Worm (Caenorhabditis elegans) whole organism, L4 larva: ENCODE results near the gene T04C12.9.

Source experiments
- F10B5.3 ChIP-seq: sonication (generic microtip); optimal IDR thresholded peaks from 2 replicates; lab custom pipeline; 2016; ENCODE audit warnings: mild to moderate bottlenecking, missing genetic modification characterization, missing compliant biosample characterization
- F37D6.2 ChIP-seq: sonication (generic microtip); optimal IDR thresholded peaks from 2 replicates; lab custom pipeline; 2016; ENCODE audit warnings: mild to moderate bottlenecking, missing genetic modification characterization, missing compliant biosample characterization
- F44E2.7 ChIP-seq: fragments of 200-800 bp; sonication (Bioruptor generic); IDR thresholded peaks from 2 replicates; pipeline ENCODE4 v2.1.2; 2022; ENCODE audit warnings: missing genetic modification characterization, missing compliant biosample characterization
- T20F7.1 ChIP-seq: fragments of 200-800 bp; sonication (Bioruptor generic); optimal IDR thresholded peaks from 2 replicates; lab custom pipeline; 2018; ENCODE audit warnings: mild to moderate bottlenecking, missing genetic modification characterization, missing compliant biosample characterization
- Y75B8A.6 ChIP-seq: fragments of 200-800 bp; sonication (Bioruptor generic); IDR thresholded peaks from 2 replicates; pipeline ENCODE4 v1.3.6; 2022; ENCODE audit warnings: missing genetic modification reagents, missing genetic modification characterization, missing compliant biosample characterization
- ZK337.2 ChIP-seq: fragments of 200-800 bp; sonication (Bioruptor generic); IDR thresholded peaks from 2 replicates; pipeline ENCODE4 v1.3.6; 2022; ENCODE audit warnings: missing genetic modification reagents, missing genetic modification characterization, missing compliant biosample characterization
- ZK546.5 ChIP-seq, 2 experiments: sonication (generic microtip); optimal IDR thresholded peaks; 2 replicates each; lab custom pipeline; 2017; ENCODE audit warnings: missing biosample characterization in 2 of 2, missing genetic modification characterization in 2 of 2
- aha-1 ChIP-seq: fragments of 150-350 bp; peaks from one replicate; lab custom pipeline; 2014; ENCODE audit warnings: missing biosample characterization, missing genetic modification characterization
- ama-1 ChIP-seq: fragments of 150-350 bp; optimal IDR thresholded peaks from 2 replicates; lab custom pipeline; 2014; ENCODE audit warnings: inconsistent platforms, mixed read lengths
- ceh-20 ChIP-seq: fragments of 200-800 bp; sonication (Bioruptor generic); IDR thresholded peaks from 2 replicates; pipeline ENCODE4 v1.3.6; 2022; ENCODE audit warnings: missing genetic modification reagents, missing genetic modification characterization, missing compliant biosample characterization
- ceh-62 ChIP-seq: sonication (generic microtip); optimal IDR thresholded peaks from 2 replicates; lab custom pipeline; 2017; ENCODE audit warnings: missing biosample characterization, missing genetic modification characterization
- ctbp-1 ChIP-seq: fragments of 200-800 bp; sonication (Bioruptor generic); IDR thresholded peaks from 2 replicates; pipeline ENCODE4 v1.3.6; 2022; ENCODE audit warnings: missing genetic modification reagents, missing genetic modification characterization, missing compliant biosample characterization
- daf-12 ChIP-seq: fragments of 150-350 bp; optimal IDR thresholded peaks from 2 replicates; lab custom pipeline; 2014; ENCODE audit warnings: missing biosample characterization, missing genetic modification reagents, missing genetic modification characterization
- daf-19 ChIP-seq: fragments of 200-800 bp; sonication (Bioruptor generic); conservative IDR thresholded peaks from 2 replicates; pipeline ENCODE4 v1.3.6; 2022; ENCODE audit warnings: missing genetic modification characterization, missing compliant biosample characterization
- dmd-8 ChIP-seq: fragments of 200-800 bp; sonication (Bioruptor generic); IDR thresholded peaks from 2 replicates; pipeline ENCODE4 v1.3.6; 2022; ENCODE audit warnings: missing genetic modification characterization, missing compliant biosample characterization
- dmd-9 ChIP-seq: fragments of 200-800 bp; sonication (Bioruptor generic); IDR thresholded peaks from 2 replicates; pipeline ENCODE4 v1.3.6; 2022; ENCODE audit warnings: missing genetic modification reagents, missing genetic modification characterization, missing compliant biosample characterization
- dve-1 ChIP-seq: sonication (generic microtip); optimal IDR thresholded peaks from 2 replicates; lab custom pipeline; 2017; ENCODE audit warnings: antibody characterized with exemption, mild to moderate bottlenecking, missing genetic modification characterization, missing compliant biosample characterization; ENCODE audit not compliant: insufficient read depth
- egl-43 ChIP-seq: fragments of 200-800 bp; sonication (Bioruptor generic); IDR thresholded peaks from 2 replicates; pipeline ENCODE4 v1.3.6; 2022; ENCODE audit warnings: missing genetic modification reagents, missing genetic modification characterization, missing compliant biosample characterization
- fos-1 ChIP-seq: fragments of 150-350 bp; optimal IDR thresholded peaks from 2 replicates; lab custom pipeline; 2014; ENCODE audit warnings: missing biosample characterization, missing genetic modification characterization
- gei-8 ChIP-seq: fragments of 200-800 bp; sonication (Bioruptor generic); optimal IDR thresholded peaks from 2 replicates; lab custom pipeline; 2018; ENCODE audit warnings: mild to moderate bottlenecking, missing genetic modification characterization, missing compliant biosample characterization
- hlh-11 ChIP-seq: fragments of 200-800 bp; sonication (Bioruptor generic); optimal IDR thresholded peaks from 2 replicates; lab custom pipeline; 2018; ENCODE audit warnings: mild to moderate bottlenecking, missing genetic modification characterization, missing compliant biosample characterization
- hlh-30 ChIP-seq: sonication (generic microtip); optimal IDR thresholded peaks from 2 replicates; lab custom pipeline; 2017; ENCODE audit warnings: antibody characterized with exemption, mild to moderate bottlenecking, missing genetic modification characterization, missing compliant biosample characterization; ENCODE audit not compliant: insufficient read depth
- lim-7 ChIP-seq: fragments of 200-800 bp; sonication (Bioruptor generic); IDR thresholded peaks from 2 replicates; pipeline ENCODE4 v1.3.6; 2022; ENCODE audit warnings: missing genetic modification characterization, missing compliant biosample characterization
- lin-13 ChIP-seq: fragments of 150-350 bp; optimal IDR thresholded peaks from 2 replicates; lab custom pipeline; 2014; ENCODE audit warnings: missing biosample characterization, missing genetic modification reagents, missing genetic modification characterization
- lin-15B ChIP-seq: fragments of 150-350 bp; sonication (generic microtip); optimal IDR thresholded peaks from 3 replicates; lab custom pipeline; 2014; ENCODE audit warnings: missing biosample characterization, missing genetic modification characterization
- lin-38 ChIP-seq: fragments of 200-800 bp; sonication (Bioruptor generic); IDR thresholded peaks from 2 replicates; pipeline ENCODE4 v1.3.6; 2022; ENCODE audit warnings: missing genetic modification reagents, missing genetic modification characterization, missing compliant biosample characterization
- lin-39 ChIP-seq: fragments of 150-350 bp; optimal IDR thresholded peaks from 2 replicates; lab custom pipeline; 2014; ENCODE audit warnings: missing biosample characterization, missing genetic modification reagents, missing genetic modification characterization
- lir-3 ChIP-seq: sonication (generic microtip); optimal IDR thresholded peaks from 2 replicates; lab custom pipeline; 2016; ENCODE audit warnings: mild to moderate bottlenecking, missing genetic modification characterization, missing compliant biosample characterization
- madf-5 ChIP-seq, 2 experiments: fragments of 200-800 bp; sonication (Bioruptor generic); IDR thresholded peaks; 2 replicates each; pipeline ENCODE4 v1.3.6; 2022; ENCODE audit warnings: missing compliant biosample characterization in 2 of 2, missing genetic modification characterization in 2 of 2
- mdl-1 ChIP-seq, 2 experiments: fragments of 150-350 bp in 1 of 2; sonication (generic microtip) in 1 of 2; optimal IDR thresholded peaks; 2 replicates each; lab custom pipeline; 2014 to 2017; ENCODE audit warnings: missing biosample characterization in 2 of 2, missing genetic modification characterization in 2 of 2
- mdt-29 ChIP-seq: fragments of 200-800 bp; sonication (Bioruptor generic); IDR thresholded peaks from 2 replicates; pipeline ENCODE4 v1.3.6; 2022; ENCODE audit warnings: missing genetic modification reagents, missing genetic modification characterization, missing compliant biosample characterization
- mep-1 ChIP-seq: fragments of 150-350 bp; sonication (generic microtip); optimal IDR thresholded peaks from 3 replicates; lab custom pipeline; 2014; ENCODE audit warnings: missing biosample characterization, missing genetic modification characterization
- mxl-2 ChIP-seq: fragments of 200-800 bp; sonication (Bioruptor generic); conservative IDR thresholded peaks from 2 replicates; pipeline ENCODE4 v1.3.6; 2022; ENCODE audit warnings: missing genetic modification reagents, missing genetic modification characterization, missing compliant biosample characterization
- nhr-10 ChIP-seq: fragments of 150-350 bp; optimal IDR thresholded peaks from 2 replicates; lab custom pipeline; 2014; ENCODE audit warnings: missing biosample characterization, missing genetic modification characterization
- nhr-102 ChIP-seq: sonication (generic microtip); optimal IDR thresholded peaks from 2 replicates; lab custom pipeline; 2016; ENCODE audit warnings: mild to moderate bottlenecking, missing genetic modification characterization, moderate library complexity, missing compliant biosample characterization
- nhr-25 ChIP-seq: sonication (generic microtip); optimal IDR thresholded peaks from 2 replicates; lab custom pipeline; 2017; ENCODE audit warnings: missing genetic modification characterization, mild to moderate bottlenecking, missing compliant biosample characterization, antibody characterized with exemption, moderate library complexity, borderline replicate concordance; ENCODE audit not compliant: insufficient read depth
- nhr-28 ChIP-seq: fragments of 150-350 bp; optimal IDR thresholded peaks from 2 replicates; lab custom pipeline; 2014; ENCODE audit warnings: missing biosample characterization, missing genetic modification characterization
- nhr-42 ChIP-seq: fragments of 200-800 bp; sonication (Bioruptor generic); IDR thresholded peaks from 2 replicates; pipeline ENCODE4 v1.3.6; 2022; ENCODE audit warnings: missing genetic modification characterization, missing compliant biosample characterization
- nhr-76 ChIP-seq: fragments of 150-350 bp; optimal IDR thresholded peaks from 2 replicates; lab custom pipeline; 2014; ENCODE audit warnings: missing biosample characterization, missing genetic modification characterization
- nhr-77 ChIP-seq: fragments of 150-350 bp; optimal IDR thresholded peaks from 2 replicates; lab custom pipeline; 2014; ENCODE audit warnings: missing biosample characterization, missing genetic modification characterization
- rbr-2 ChIP-seq: sonication (generic microtip); optimal IDR thresholded peaks from 2 replicates; lab custom pipeline; 2016; ENCODE audit warnings: missing genotype, missing genetic modification characterization, missing compliant biosample characterization
- sdz-12 ChIP-seq: fragments of 200-800 bp; sonication (Bioruptor generic); optimal IDR thresholded peaks from 2 replicates; lab custom pipeline; 2018; ENCODE audit warnings: mild to moderate bottlenecking, missing genetic modification characterization, missing compliant biosample characterization
- set-16 ChIP-seq: fragments of 200-800 bp; sonication (Bioruptor generic); IDR thresholded peaks from 2 replicates; pipeline ENCODE4 v1.3.6; 2022; ENCODE audit warnings: missing genetic modification reagents, missing genetic modification characterization, missing compliant biosample characterization
- unc-130 ChIP-seq: sonication (generic microtip); optimal IDR thresholded peaks from 2 replicates; lab custom pipeline; 2016; ENCODE audit warnings: missing genetic modification reagents, missing genetic modification characterization, missing compliant biosample characterization
- unc-39 ChIP-seq: sonication (generic microtip); optimal IDR thresholded peaks from 2 replicates; lab custom pipeline; 2017; ENCODE audit warnings: missing biosample characterization, missing genetic modification characterization
- unc-62 ChIP-seq, 3 experiments: fragments of 150-350 bp in 1 of 3; sonication (generic microtip); optimal IDR thresholded peaks in 2 of 3; peaks in 1 of 3; 1 replicate in 1 of 3; 2 replicates in 2 of 3; lab custom pipeline; 2014 to 2017; ENCODE audit warnings: missing biosample characterization in 3 of 3, missing genetic modification characterization in 3 of 3, missing genetic modification reagents in 3 of 3, missing genotype in 1 of 3
- zag-1 ChIP-seq: fragments of 150-350 bp; optimal IDR thresholded peaks from 2 replicates; lab custom pipeline; 2014; ENCODE audit warnings: missing biosample characterization, missing genetic modification characterization
- zfp-2 ChIP-seq: sonication (generic microtip); optimal IDR thresholded peaks from 2 replicates; lab custom pipeline; 2016; ENCODE audit warnings: mild to moderate bottlenecking, missing genetic modification characterization, missing compliant biosample characterization
- zip-2 ChIP-seq: fragments of 150-350 bp; optimal IDR thresholded peaks from 2 replicates; lab custom pipeline; 2014; ENCODE audit warnings: missing biosample characterization, missing genetic modification characterization
- ztf-11 ChIP-seq: fragments of 150-350 bp; optimal IDR thresholded peaks from 2 replicates; lab custom pipeline; 2014; ENCODE audit warnings: missing biosample characterization, missing genetic modification characterization
- ztf-7 ChIP-seq: fragments of 150-350 bp; optimal IDR thresholded peaks from 2 replicates; lab custom pipeline; 2014; ENCODE audit warnings: missing biosample characterization, missing genetic modification characterization

T04C12.9 gene

ce11 chrV:11078104-11078724 lies 15.2 kb upstream of the T04C12.9 start, which contains the start of gene act-2 (continued):
- TF ChIP-seq nhr-76 (tag; lab: Kevin White, UChicago) (no peak), T20F7.1 (GFP tag; lab: Kevin White, UChicago) (peak; percentile 47), nhr-10 (tag; lab: Kevin White, UChicago) (no peak), ctbp-1 (GFP tag; lab: Robert Waterston, UW) (0 out of 2 replicates have a peak, but pooled peaks have one; percentile 26), egl-43 (GFP tag; lab: Robert Waterston, UW) (0 out of 2 replicates have a peak, but pooled peaks have one; percentile 33), ceh-62 (tag; lab: Kevin White, UChicago) (no peak), set-16 (GFP tag; lab: Robert Waterston, UW) (no peak; the same call in 1 of the 2 replicates), dve-1 (peak; percentile 78), mxl-2 (no peak), hlh-11 (peak; percentile 86), gei-8 (GFP tag; lab: Kevin White, UChicago) (no peak), nhr-25 (peak; percentile 89), Y75B8A.6 (GFP tag; lab: Robert Waterston, UW) (no peak), lin-39 (tag; lab: Kevin White, UChicago) (no peak), zip-2 (tag; lab: Kevin White, UChicago) (no peak), dmd-8 (no peak), zfp-2 (tag; lab: Kevin White, UChicago) (peak; percentile 9), zag-1 (tag; lab: Kevin White, UChicago) (no peak), ztf-11 (tag; lab: Kevin White, UChicago) (no peak), ceh-20 (GFP tag; lab: Robert Waterston, UW) (no peak), dmd-9 (GFP tag; lab: Robert Waterston, UW) (no peak), mdl-1 (tag; optimal IDR thresholded peaks at IDR 0.05; lab: Kevin White, UChicago) (peak in 1 of 2 experiments; percentile 69), rbr-2 (tag; lab: Kevin White, UChicago) (peak; percentile 72), ZK546.5 (tag; optimal IDR thresholded peaks at IDR 0.05; lab: Kevin White, UChicago) (no peak), ZK337.2 (GFP tag; lab: Robert Waterston, UW) (no peak), ama-1 (lab: Kevin White, UChicago) (no peak), F37D6.2 (no peak), unc-62 (GFP tag; optimal IDR thresholded peaks at IDR 0.05 in 1 of 2; lab: Kevin White, UChicago) (no peak), unc-62 (tag; optimal IDR thresholded peaks at IDR 0.05; lab: Kevin White, UChicago) (no peak), unc-39 (tag; lab: Kevin White, UChicago) (no peak), daf-19 (GFP tag; lab: Robert Waterston, UW) (no peak), unc-130 (GFP tag; lab: Kevin White, UChicago) (peak; percentile 21), ztf-7 (no peak), daf-12 (tag; lab: Kevin White, UChicago) (no peak), lin-13 (peak; percentile 28), nhr-77 (peak; percentile 32), sdz-12 (GFP tag; lab: Kevin White, UChicago) (no peak), hlh-30 (peak; percentile 88), nhr-102 (no peak), mep-1 (tag; lab: Kevin White, UChicago) (peak; percentile 84), F10B5.3 (tag; lab: Kevin White, UChicago) (no peak), nhr-42 (GFP tag; lab: Robert Waterston, UW) (no peak), lin-15B (tag; lab: Kevin White, UChicago) (no peak), fos-1 (tag; lab: Kevin White, UChicago) (no peak), aha-1 (tag; lab: Kevin White, UChicago) (peak; percentile 97), mdt-29 (0 out of 2 replicates have a peak, but pooled peaks have one; percentile 32), lin-38 (peak; percentile 94), madf-5 (GFP tag; IDR thresholded peaks at IDR 0.05; lab: Robert Waterston, UW) (no peak), nhr-28 (tag; lab: Kevin White, UChicago) (peak; percentile 55), F44E2.7 (no peak), lim-7 (GFP tag; lab: Robert Waterston, UW) (no peak), lir-3 (tag; lab: Kevin White, UChicago) (no peak)
